Fruit fly (Drosophila melanogaster) whole organism, embryonic: ENCODE results near the gene bun.

ENCODE experiments used
- CG10274 ChIP-seq: fragments of 200-800 bp; sonication (Bioruptor generic); optimal IDR thresholded peaks from 3 replicates; lab custom pipeline; 2017; ENCODE audit warnings: missing biosample characterization, mild to moderate bottlenecking, missing genetic modification characterization
- CG11247 ChIP-seq: fragments of 200-800 bp; sonication (Bioruptor generic); IDR thresholded peaks from 2 replicates; pipeline ENCODE4 v1.3.6; 2022; ENCODE audit warnings: missing biosample characterization, missing genetic modification characterization
- CG11456 ChIP-seq: fragments of 200-800 bp; sonication (Bioruptor generic); IDR thresholded peaks from 3 replicates; pipeline ENCODE4 v1.3.6; 2022; ENCODE audit warnings: missing biosample characterization, missing genetic modification characterization
- CG15269 ChIP-seq: fragments of 200-800 bp; sonication (Bioruptor generic); optimal IDR thresholded peaks from 2 replicates; lab custom pipeline; 2018; ENCODE audit warnings: missing biosample characterization, mild to moderate bottlenecking, missing genetic modification characterization, moderate library complexity
- CG16863 ChIP-seq: fragments of 200-800 bp; sonication (Bioruptor generic); optimal IDR thresholded peaks from 3 replicates; lab custom pipeline; 2016; ENCODE audit warnings: missing biosample characterization, missing genetic modification characterization
- CG17361 ChIP-seq: fragments of 200-800 bp; sonication (Bioruptor generic); IDR thresholded peaks from 3 replicates; pipeline ENCODE4 v1.3.6; 2022; ENCODE audit warnings: missing biosample characterization, missing genetic modification characterization
- CG17612 ChIP-seq: fragments of 200-800 bp; sonication (Bioruptor generic); IDR thresholded peaks from 2 replicates; pipeline ENCODE4 v1.3.6; 2022; ENCODE audit warnings: missing biosample characterization, missing genetic modification characterization
- CG18476 ChIP-seq: fragments of 200-800 bp; sonication (Bioruptor generic); optimal IDR thresholded peaks from 2 replicates; lab custom pipeline; 2016; ENCODE audit warnings: missing biosample characterization, mild to moderate bottlenecking, missing genetic modification characterization
- CG32772 ChIP-seq: fragments of 200-800 bp; sonication (Bioruptor generic); IDR thresholded peaks from 2 replicates; pipeline ENCODE4 v1.3.6; 2022; ENCODE audit warnings: missing biosample characterization, missing genetic modification characterization
- CG5245 ChIP-seq: fragments of 200-800 bp; sonication (Bioruptor generic); optimal IDR thresholded peaks from 3 replicates; lab custom pipeline; 2016; ENCODE audit warnings: missing biosample characterization, missing genetic modification characterization
- CG6683 ChIP-seq: fragments of 200-800 bp; sonication (Bioruptor generic); optimal IDR thresholded peaks from 2 replicates; lab custom pipeline; 2017; ENCODE audit warnings: missing biosample characterization, mild to moderate bottlenecking, missing genetic modification characterization, missing genetic modification reagents
- CG8281 ChIP-seq: fragments of 200-800 bp; sonication (Bioruptor generic); optimal IDR thresholded peaks from 2 replicates; lab custom pipeline; 2018; ENCODE audit warnings: missing biosample characterization, mild to moderate bottlenecking, missing genetic modification characterization, moderate library complexity
- CG8388 ChIP-seq: fragments of 200-800 bp; sonication (Bioruptor generic); optimal IDR thresholded peaks from 2 replicates; lab custom pipeline; 2019; ENCODE audit warnings: missing biosample characterization, mild to moderate bottlenecking, missing genetic modification characterization, moderate library complexity
- CG9932 ChIP-seq: fragments of 200-800 bp; sonication (Bioruptor generic); IDR thresholded peaks from 2 replicates; pipeline ENCODE4 v1.3.6; 2022; ENCODE audit warnings: missing biosample characterization, missing genetic modification characterization
- Chrac-16 ChIP-seq: fragments of 200-800 bp; sonication (Bioruptor generic); optimal IDR thresholded peaks from 3 replicates; lab custom pipeline; 2016; ENCODE audit warnings: missing biosample characterization, missing genetic modification characterization
- D19B ChIP-seq: fragments of 200-800 bp; sonication (Bioruptor generic); optimal IDR thresholded peaks from 2 replicates; lab custom pipeline; 2017; ENCODE audit warnings: missing biosample characterization, mild to moderate bottlenecking, missing genetic modification characterization
- Dek ChIP-seq: fragments of 200-800 bp; sonication (Bioruptor generic); optimal IDR thresholded peaks from 3 replicates; lab custom pipeline; 2019; ENCODE audit warnings: missing biosample characterization, mild to moderate bottlenecking, missing genetic modification characterization, moderate library complexity
- Dip2 ChIP-seq: fragments of 200-800 bp; sonication (Bioruptor generic); IDR thresholded peaks from 2 replicates; pipeline ENCODE4 v1.3.6; 2022; ENCODE audit warnings: missing biosample characterization, missing genetic modification characterization
- Hr3 ChIP-seq: fragments of 200-800 bp; sonication (Bioruptor generic); optimal IDR thresholded peaks from 3 replicates; lab custom pipeline; 2016; ENCODE audit warnings: missing biosample characterization, missing genetic modification characterization
- Hsf ChIP-seq: fragments of 200-800 bp; sonication (Bioruptor generic); optimal IDR thresholded peaks from 3 replicates; lab custom pipeline; 2016; ENCODE audit warnings: missing biosample characterization, missing genetic modification characterization
- Myb ChIP-seq: fragments of 200-800 bp; sonication (Bioruptor generic); optimal IDR thresholded peaks from 2 replicates; lab custom pipeline; 2016; ENCODE audit warnings: missing biosample characterization, missing genetic modification characterization
- NfI ChIP-seq: fragments of 200-800 bp; sonication (Bioruptor generic); optimal IDR thresholded peaks from 3 replicates; lab custom pipeline; 2018; ENCODE audit warnings: missing biosample characterization, mild to moderate bottlenecking, missing genetic modification characterization, moderate library complexity
- Rfx ChIP-seq: fragments of 200-800 bp; sonication (Bioruptor generic); IDR thresholded peaks from 2 replicates; pipeline ENCODE4 v1.3.6; 2022; ENCODE audit warnings: missing biosample characterization, missing genetic modification characterization
- Side ChIP-seq: fragments of 200-800 bp; sonication (Bioruptor generic); optimal IDR thresholded peaks from 2 replicates; lab custom pipeline; 2016; ENCODE audit warnings: missing biosample characterization, missing genetic modification characterization
- Ssrp ChIP-seq: fragments of 200-800 bp; sonication (Bioruptor generic); optimal IDR thresholded peaks from 2 replicates; lab custom pipeline; 2018; ENCODE audit warnings: missing biosample characterization, mild to moderate bottlenecking, missing genetic modification characterization, moderate library complexity
- Taf1 ChIP-seq: fragments of 200-800 bp; sonication (Bioruptor generic); IDR thresholded peaks from 2 replicates; pipeline ENCODE4 v1.3.6; 2022; ENCODE audit warnings: missing biosample characterization, missing genetic modification characterization
- Tbp ChIP-seq: fragments of >200 bp; optimal IDR thresholded peaks from 2 replicates; lab custom pipeline; 2018; ENCODE audit warnings: missing biosample characterization, missing genetic modification characterization
- Usf ChIP-seq: fragments of 200-800 bp; sonication (Bioruptor generic); optimal IDR thresholded peaks from 2 replicates; lab custom pipeline; 2017; ENCODE audit warnings: missing genotype, missing biosample characterization, missing genetic modification characterization
- ato ChIP-seq: fragments of 200-800 bp; sonication (Bioruptor generic); IDR thresholded peaks from 2 replicates; pipeline ENCODE4 v1.3.6; 2022; ENCODE audit warnings: missing biosample characterization, missing genetic modification characterization; ENCODE audit not compliant: partially characterized antibody
- br ChIP-seq: fragments of >200 bp; optimal IDR thresholded peaks from 2 replicates; lab custom pipeline; 2017
- chm ChIP-seq: fragments of 200-800 bp; sonication (Bioruptor generic); IDR thresholded peaks from 2 replicates; pipeline ENCODE4 v1.3.6; 2022; ENCODE audit warnings: missing biosample characterization, missing genetic modification characterization
- dan ChIP-seq: fragments of 200-800 bp; sonication (Bioruptor generic); IDR thresholded peaks from 2 replicates; pipeline ENCODE4 v1.3.6; 2022; ENCODE audit warnings: missing biosample characterization, missing genetic modification characterization
- fd64A ChIP-seq: fragments of 200-800 bp; sonication (Bioruptor generic); optimal IDR thresholded peaks from 3 replicates; lab custom pipeline; 2018; ENCODE audit warnings: missing biosample characterization, mild to moderate bottlenecking, missing genetic modification characterization
- gem ChIP-seq: fragments of 200-800 bp; sonication (Bioruptor generic); optimal IDR thresholded peaks from 2 replicates; lab custom pipeline; 2019; ENCODE audit warnings: missing biosample characterization, mild to moderate bottlenecking, missing genetic modification characterization, moderate library complexity
- grau ChIP-seq: fragments of 200-800 bp; optimal IDR thresholded peaks from 3 replicates; lab custom pipeline; 2019; ENCODE audit warnings: missing biosample characterization, mild to moderate bottlenecking, missing genetic modification characterization, moderate library complexity
- gt ChIP-seq: fragments of 200-800 bp; sonication (Bioruptor generic); IDR thresholded peaks from 2 replicates; pipeline ENCODE4 v1.3.6; 2022; ENCODE audit warnings: missing biosample characterization, missing genetic modification characterization
- her ChIP-seq: fragments of 200-800 bp; sonication (Bioruptor generic); optimal IDR thresholded peaks from 2 replicates; lab custom pipeline; 2016; ENCODE audit warnings: missing biosample characterization, missing genetic modification characterization
- ken ChIP-seq: fragments of 200-800 bp; sonication (Bioruptor generic); IDR thresholded peaks from 3 replicates; pipeline ENCODE4 v1.3.6; 2022; ENCODE audit warnings: missing biosample characterization, missing genetic modification characterization
- lab ChIP-seq: fragments of 200-800 bp; sonication (Bioruptor generic); optimal IDR thresholded peaks from 3 replicates; lab custom pipeline; 2017; ENCODE audit warnings: missing biosample characterization, missing genetic modification characterization, mild to moderate bottlenecking, moderate library complexity, missing genetic modification reagents
- lilli ChIP-seq: fragments of 200-800 bp; sonication (Bioruptor generic); optimal IDR thresholded peaks from 3 replicates; lab custom pipeline; 2016; ENCODE audit warnings: missing biosample characterization, missing genetic modification characterization
- mirr ChIP-seq: fragments of 200-800 bp; sonication (Bioruptor generic); optimal IDR thresholded peaks from 3 replicates; lab custom pipeline; 2018; ENCODE audit warnings: missing biosample characterization, mild to moderate bottlenecking, missing genetic modification characterization
- nerfin-2 ChIP-seq: fragments of 200-800 bp; sonication (Bioruptor generic); IDR thresholded peaks from 2 replicates; pipeline ENCODE4 v1.3.6; 2022; ENCODE audit warnings: missing biosample characterization, missing genetic modification characterization; ENCODE audit not compliant: partially characterized antibody
- pfk ChIP-seq: fragments of 200-800 bp; sonication (Bioruptor generic); optimal IDR thresholded peaks from 2 replicates; lab custom pipeline; 2018; ENCODE audit warnings: missing biosample characterization, mild to moderate bottlenecking, missing genetic modification characterization, moderate library complexity
- pita ChIP-seq: fragments of 200-800 bp; sonication (Bioruptor generic); optimal IDR thresholded peaks from 2 replicates; lab custom pipeline; 2017; ENCODE audit warnings: missing biosample characterization, mild to moderate bottlenecking, missing genetic modification characterization
- pum ChIP-seq: fragments of 200-800 bp; sonication (Bioruptor generic); optimal IDR thresholded peaks from 2 replicates; lab custom pipeline; 2016; ENCODE audit warnings: missing biosample characterization, missing genetic modification characterization
- row ChIP-seq: fragments of 200-800 bp; sonication (Bioruptor generic); IDR thresholded peaks from 3 replicates; pipeline ENCODE4 v1.3.6; 2022; ENCODE audit warnings: missing biosample characterization, missing genetic modification characterization
- tx ChIP-seq: fragments of 200-800 bp; sonication (Bioruptor generic); optimal IDR thresholded peaks from 2 replicates; lab custom pipeline; 2016; ENCODE audit warnings: missing biosample characterization, missing genetic modification characterization
- wor ChIP-seq: fragments of 200-800 bp; sonication (Bioruptor generic); IDR thresholded peaks from 2 replicates; pipeline ENCODE4 v1.3.6; 2022; ENCODE audit warnings: missing biosample characterization, missing genetic modification characterization
- zen ChIP-seq: fragments of 200-800 bp; sonication (Bioruptor generic); optimal IDR thresholded peaks from 3 replicates; lab custom pipeline; 2018; ENCODE audit warnings: missing biosample characterization, mild to moderate bottlenecking, missing genetic modification characterization, moderate library complexity

bun gene

dm6 chr2L:12497283-12498265 lies 48.8 kb downstream of the bun start, which contains the start of gene t-cup (continued):
- peak; percentile 75 for TF ChIP-seq CG6683 (GFP tag; lab: Kevin White, UChicago)
- no peak for TF ChIP-seq wor (GFP tag; lab: Robert Waterston, UW)
- TF ChIP-seq CG32772 (GFP tag; lab: Robert Waterston, UW): 0 out of 2 replicates have a peak, but pooled peaks have one; percentile 28
- TF ChIP-seq gem (tag; lab: Kevin White, UChicago): peak; percentile 70
- TF ChIP-seq CG17612 (GFP tag; lab: Robert Waterston, UW): no peak
- TF ChIP-seq Tbp: no peak
- peak; percentile 31 for TF ChIP-seq Hr3 (GFP tag; lab: Kevin White, UChicago)
- no peak for TF ChIP-seq br (lab: Kevin White, UChicago)
- peak; percentile 85; the same call in 1 of the 2 replicates for TF ChIP-seq chm (GFP tag; lab: Robert Waterston, UW)
- peak; percentile 60 for TF ChIP-seq Side
- peak; percentile 18 for TF ChIP-seq pum (GFP tag; lab: Kevin White, UChicago)
- no peak for TF ChIP-seq CG9932 (GFP tag; lab: Robert Waterston, UW)
- peak; percentile 46 for TF ChIP-seq tx (GFP tag; lab: Kevin White, UChicago)
- TF ChIP-seq nerfin-2: no peak
- TF ChIP-seq Hsf (GFP tag; lab: Kevin White, UChicago): peak; percentile 32
- TF ChIP-seq ken (GFP tag; lab: Robert Waterston, UW): peak; percentile 52; the same call in 1 of the 3 replicates
- peak; percentile 69 for TF ChIP-seq CG18476 (GFP tag; lab: Kevin White, UChicago)
- TF ChIP-seq Chrac-16 (GFP tag; lab: Kevin White, UChicago): no peak
- TF ChIP-seq fd64A (GFP tag; lab: Kevin White, UChicago): peak; percentile 88
- TF ChIP-seq pita (GFP tag; lab: Kevin White, UChicago): no peak
- peak; percentile 50 for TF ChIP-seq D19B
- TF ChIP-seq Dip2 (GFP tag; lab: Robert Waterston, UW): no peak
- TF ChIP-seq her: peak; percentile 26
- TF ChIP-seq CG15269 (tag; lab: Kevin White, UChicago): peak; percentile 76
- TF ChIP-seq CG8281 (tag; lab: Kevin White, UChicago): peak; percentile 98
- TF ChIP-seq gt (GFP tag; lab: Robert Waterston, UW): no peak
- TF ChIP-seq row (GFP tag; lab: Robert Waterston, UW): peak; percentile 52; the same call in 2 of the 3 replicates
- TF ChIP-seq NfI (GFP tag; lab: Kevin White, UChicago): peak; percentile 58
- no peak for TF ChIP-seq Taf1 (GFP tag; lab: Robert Waterston, UW)
- peak; percentile 40 for TF ChIP-seq grau (tag; lab: Kevin White, UChicago)
- peak; percentile 65 for TF ChIP-seq CG16863 (GFP tag; lab: Kevin White, UChicago)
- TF ChIP-seq Myb (GFP tag; lab: Kevin White, UChicago): peak; percentile 20
- TF ChIP-seq lilli: peak; percentile 51
- TF ChIP-seq lab: peak; percentile 96
- TF ChIP-seq Dek: peak; percentile 63
- no peak for TF ChIP-seq Ssrp (tag; lab: Kevin White, UChicago)
- peak; percentile 65 for TF ChIP-seq CG10274 (GFP tag; lab: Kevin White, UChicago)
- TF ChIP-seq mirr: peak; percentile 99
- TF ChIP-seq CG11247 (GFP tag; lab: Robert Waterston, UW): peak; percentile 52; the same call in 1 of the 2 replicates
- peak; percentile 33 for TF ChIP-seq CG5245
- no peak; the same call in 1 of the 3 replicates for TF ChIP-seq CG11456
- no peak for TF ChIP-seq dan (GFP tag; lab: Robert Waterston, UW)
- TF ChIP-seq CG8388 (GFP tag; lab: Kevin White, UChicago): peak; percentile 24
- TF ChIP-seq pfk: peak; percentile 60
- TF ChIP-seq ato (GFP tag; lab: Robert Waterston, UW): no peak
- TF ChIP-seq Rfx (GFP tag; lab: Robert Waterston, UW): peak; percentile 59
- TF ChIP-seq CG17361 (GFP tag; lab: Robert Waterston, UW): no peak
- TF ChIP-seq zen: no peak
- no peak for TF ChIP-seq Usf (GFP tag; lab: Kevin White, UChicago)
